Fruit fly (Drosophila melanogaster) Kc167 (cell line): ENCODE measurements around the gene CG15483.

Experiments used
- Myc ChIP-seq: fragments of >200 bp; optimal IDR thresholded peaks from 2 replicates; lab custom pipeline; 2017; ENCODE audit warnings: missing external identifiers
- Sin3A ChIP-seq: fragments of >200 bp; optimal IDR thresholded peaks from 2 replicates; lab custom pipeline; 2018; ENCODE audit warnings: missing external identifiers
- h ChIP-seq: fragments of >200 bp; optimal IDR thresholded peaks from 3 replicates; lab custom pipeline; 2018; ENCODE audit warnings: missing external identifiers
- insv ChIP-seq: fragments of >200 bp; optimal IDR thresholded peaks from 3 replicates; lab custom pipeline; 2018; ENCODE audit warnings: missing external identifiers
- psq ChIP-seq: fragments of >200 bp; optimal IDR thresholded peaks from 2 replicates; lab custom pipeline; 2017; ENCODE audit warnings: missing external identifiers
- ttk ChIP-seq: sonication (Bioruptor generic); optimal IDR thresholded peaks from 2 replicates; lab custom pipeline; 2017; ENCODE audit warnings: missing external identifiers

- TF ChIP-seq insv (lab: Kevin White, UChicago) (no peak), Myc (lab: Kevin White, UChicago) (no peak), psq (lab: Kevin White, UChicago) (no peak), h (lab: Kevin White, UChicago) (no peak), Sin3A (no peak), ttk (no peak)
These were observed 39.8 kb downstream of the CG15483 start, which contains the start of gene Pih1D1 for dm6 chr2L:12721794-12722315.
